Worm (Caenorhabditis elegans): ENCODE data around the gene btb-2.

btb-2 gene

ce11 chrII:6365237-6365815, 36.4 kb upstream of the btb-2 start, which contains the start of the genes ani-2 and clec-88:
Gene ani-2, minus strand, starts transcription at chrII:6365367.
Gene clec-88, plus strand, starts transcription at chrII:6365722.
- TF ChIP-seq ceh-16 (tag; optimal IDR thresholded peaks at IDR 0.05) (no peak), skn-1 (tag; optimal IDR thresholded peaks at IDR 0.05) (no peak), nhr-12 (tag; optimal IDR thresholded peaks at IDR 0.05) (no peak), sma-9 (GFP tag; optimal IDR thresholded peaks at IDR 0.05) (no peak), sma-9 (tag; optimal IDR thresholded peaks at IDR 0.05) (no peak), dmd-4 (tag; optimal IDR thresholded peaks at IDR 0.05) (no peak), peb-1 (tag; optimal IDR thresholded peaks at IDR 0.05) (no peak), nhr-21 (tag; optimal IDR thresholded peaks at IDR 0.05) (no peak), elt-1 (tag; optimal IDR thresholded peaks at IDR 0.05) (no peak), aly-2 (tag; optimal IDR thresholded peaks at IDR 0.05) (no peak), fos-1 (tag; optimal IDR thresholded peaks at IDR 0.05) (no peak), blmp-1 (tag; optimal IDR thresholded peaks at IDR 0.05; ENCODE audit: insufficient read depth) (no peak), unc-39 (tag; optimal IDR thresholded peaks at IDR 0.05) (no peak), lin-39 (tag; optimal IDR thresholded peaks at IDR 0.05) (no peak), unc-55 (GFP tag; optimal IDR thresholded peaks at IDR 0.05) (no peak), gmeb-1 (tag; optimal IDR thresholded peaks at IDR 0.05) (no peak), ceh-82 (tag; optimal IDR thresholded peaks at IDR 0.05) (no peak), lin-11 (tag; optimal IDR thresholded peaks at IDR 0.05) (no peak)

ce11 chrII:6366696-6367095, 35.1 kb upstream of the btb-2 start, which contains the start of gene ctsa-4.1:
Gene ctsa-4.1, plus strand, starts transcription at chrII:6366996.
- TF ChIP-seq gmeb-1 (tag; optimal IDR thresholded peaks at IDR 0.05) (no peak), lin-39 (tag; optimal IDR thresholded peaks at IDR 0.05) (no peak), nhr-6 (tag; optimal IDR thresholded peaks at IDR 0.05) (no peak), ztf-11 (tag; optimal IDR thresholded peaks at IDR 0.05) (no peak), unc-55 (GFP tag; optimal IDR thresholded peaks at IDR 0.05) (no peak), ztf-1 (GFP tag; conservative IDR thresholded peaks at IDR 0.05) (no peak), ztf-4 (tag; optimal IDR thresholded peaks at IDR 0.05) (no peak), nhr-23 (tag; optimal IDR thresholded peaks at IDR 0.05) (no peak), unc-39 (tag; optimal IDR thresholded peaks at IDR 0.05) (no peak), zag-1 (tag; optimal IDR thresholded peaks at IDR 0.05) (no peak), Y55F3AM.14 (GFP tag; optimal IDR thresholded peaks at IDR 0.05) (no peak), nhr-11 (tag; optimal IDR thresholded peaks at IDR 0.05) (no peak), ceh-82 (tag; optimal IDR thresholded peaks at IDR 0.05) (no peak), ZK546.5 (tag; optimal IDR thresholded peaks at IDR 0.05) (no peak), nhr-77 (tag; optimal IDR thresholded peaks at IDR 0.05) (no peak), nhr-12 (tag; optimal IDR thresholded peaks at IDR 0.05) (no peak), sma-3 (GFP tag; optimal IDR thresholded peaks at IDR 0.05) (no peak), nhr-21 (tag; optimal IDR thresholded peaks at IDR 0.05) (no peak), fos-1 (tag; optimal IDR thresholded peaks at IDR 0.05) (no peak)

ce11 chrII:6370110-6370509, 31.6 kb upstream of the btb-2 start:
- TF ChIP-seq ztf-11 (tag; optimal IDR thresholded peaks at IDR 0.05): no peak
- TF ChIP-seq nhr-25 (tag; optimal IDR thresholded peaks at IDR 0.05): peak; percentile 79
- TF ChIP-seq nhr-129 (tag; optimal IDR thresholded peaks at IDR 0.05): peak; percentile 89
- TF ChIP-seq lin-39 (tag; optimal IDR thresholded peaks at IDR 0.05): no peak
- no peak for TF ChIP-seq sem-4 (tag; optimal IDR thresholded peaks at IDR 0.05)
- TF ChIP-seq nhr-21 (tag; optimal IDR thresholded peaks at IDR 0.05): peak; percentile 81
- peak; percentile 56 for TF ChIP-seq egl-27 (tag; optimal IDR thresholded peaks at IDR 0.05)
- no peak for TF ChIP-seq elt-3 (tag; optimal IDR thresholded peaks at IDR 0.05)
- TF ChIP-seq nhr-23 (tag; optimal IDR thresholded peaks at IDR 0.05): no peak
- TF ChIP-seq lin-13 (GFP tag; optimal IDR thresholded peaks at IDR 0.05): peak; percentile 77
- peak; percentile 56 for TF ChIP-seq zag-1 (tag; optimal IDR thresholded peaks at IDR 0.05)
- no peak for TF ChIP-seq unc-62 (GFP tag; optimal IDR thresholded peaks at IDR 0.05)
- peak; percentile 66 to 88 for TF ChIP-seq lsy-2 (tag; optimal IDR thresholded peaks at IDR 0.05)
- no peak for TF ChIP-seq ceh-82 (tag; optimal IDR thresholded peaks at IDR 0.05)
- no peak for TF ChIP-seq ztf-1 (GFP tag; conservative IDR thresholded peaks at IDR 0.05)
- TF ChIP-seq mab-5 (tag; optimal IDR thresholded peaks at IDR 0.05): peak; percentile 71
- TF ChIP-seq dmd-4 (tag; optimal IDR thresholded peaks at IDR 0.05): no peak
- no peak for TF ChIP-seq nhr-12 (tag; optimal IDR thresholded peaks at IDR 0.05)
- TF ChIP-seq C34F6.9 (tag; optimal IDR thresholded peaks at IDR 0.05): peak; percentile 93
- peak; percentile 60 for TF ChIP-seq ztf-4 (tag; optimal IDR thresholded peaks at IDR 0.05)
- no peak for TF ChIP-seq elt-1 (tag; optimal IDR thresholded peaks at IDR 0.05)
- TF ChIP-seq ama-1 (optimal IDR thresholded peaks at IDR 0.05): no peak
- peak; percentile 91 for TF ChIP-seq unc-55 (GFP tag; optimal IDR thresholded peaks at IDR 0.05)
- TF ChIP-seq mdl-1 (tag; optimal IDR thresholded peaks at IDR 0.05): peak; percentile 91 to 94
- TF ChIP-seq fos-1 (tag; optimal IDR thresholded peaks at IDR 0.05): peak; percentile 53
- TF ChIP-seq lin-11 (tag; optimal IDR thresholded peaks at IDR 0.05): peak; percentile 83
- no peak for TF ChIP-seq alr-1 (tag; optimal IDR thresholded peaks at IDR 0.05)
- peak; percentile 66 for TF ChIP-seq snpc-4 (tag; optimal IDR thresholded peaks at IDR 0.05)
- TF ChIP-seq nhr-237 (tag; optimal IDR thresholded peaks at IDR 0.05): peak; percentile 40
- no peak for TF ChIP-seq Y55F3AM.14 (GFP tag; optimal IDR thresholded peaks at IDR 0.05)
- TF ChIP-seq nhr-10 (tag; optimal IDR thresholded peaks at IDR 0.05): no peak
- TF ChIP-seq crh-2 (tag; optimal IDR thresholded peaks at IDR 0.05): peak; percentile 88
- TF ChIP-seq aly-2 (tag; optimal IDR thresholded peaks at IDR 0.05): no peak
- peak; percentile 92 for TF ChIP-seq blmp-1 (tag; optimal IDR thresholded peaks at IDR 0.05; ENCODE audit: insufficient read depth)
- no peak for TF ChIP-seq nhr-11 (tag; optimal IDR thresholded peaks at IDR 0.05)
- TF ChIP-seq nhr-77 (tag; optimal IDR thresholded peaks at IDR 0.05): no peak
- peak; percentile 22 for TF ChIP-seq nhr-6 (tag; optimal IDR thresholded peaks at IDR 0.05)
- TF ChIP-seq gmeb-1 (tag; optimal IDR thresholded peaks at IDR 0.05): peak; percentile 77
- no peak for TF ChIP-seq unc-39 (tag; optimal IDR thresholded peaks at IDR 0.05)

Measured in whole organism, L2 larva.